Fruit fly (Drosophila melanogaster) Kc167 (cell line): Measurements from ENCODE around the gene PolD1.

ENCODE experiments used
- Myc ChIP-seq: fragments of >200 bp; optimal IDR thresholded peaks from 2 replicates; lab custom pipeline; 2017; ENCODE audit warnings: missing external identifiers
- Sin3A ChIP-seq: fragments of >200 bp; optimal IDR thresholded peaks from 2 replicates; lab custom pipeline; 2018; ENCODE audit warnings: missing external identifiers
- h ChIP-seq: fragments of >200 bp; optimal IDR thresholded peaks from 3 replicates; lab custom pipeline; 2018; ENCODE audit warnings: missing external identifiers
- insv ChIP-seq: fragments of >200 bp; optimal IDR thresholded peaks from 3 replicates; lab custom pipeline; 2018; ENCODE audit warnings: missing external identifiers
- psq ChIP-seq: fragments of >200 bp; optimal IDR thresholded peaks from 2 replicates; lab custom pipeline; 2017; ENCODE audit warnings: missing external identifiers

- TF ChIP-seq h (lab: Kevin White, UChicago) (no peak), Sin3A (no peak), psq (lab: Kevin White, UChicago) (no peak), Myc (lab: Kevin White, UChicago) (no peak), insv (no peak)
Measured at dm6 chr3L:15940823-15941222, 46.8 kb downstream of the PolD1 start.
